Worm (Caenorhabditis elegans) whole organism, early embryonic: ENCODE measurements around the gene C09H10.9.

Source experiments
- B0310.2 ChIP-seq: sonication (generic microtip); optimal IDR thresholded peaks from 2 replicates; lab custom pipeline; 2016; ENCODE audit warnings: mild to moderate bottlenecking, missing genetic modification characterization, missing compliant biosample characterization
- F13C5.2 ChIP-seq: sonication (generic microtip); optimal IDR thresholded peaks from 2 replicates; lab custom pipeline; 2017; ENCODE audit warnings: mild to moderate bottlenecking, missing genetic modification characterization, inconsistent platforms, missing compliant biosample characterization
- aly-1 ChIP-seq: sonication (generic microtip); optimal IDR thresholded peaks from 2 replicates; lab custom pipeline; 2016; ENCODE audit warnings: missing genetic modification characterization, missing compliant biosample characterization
- ama-1 ChIP-seq: fragments of 150-350 bp; optimal IDR thresholded peaks from 2 replicates; lab custom pipeline; 2014
- ceh-13 ChIP-seq: fragments of 200-800 bp; sonication (Bioruptor generic); optimal IDR thresholded peaks from 2 replicates; lab custom pipeline; 2018; ENCODE audit warnings: mild to moderate bottlenecking, missing genetic modification characterization, missing compliant biosample characterization
- ceh-36 ChIP-seq: sonication (generic microtip); optimal IDR thresholded peaks from 2 replicates; lab custom pipeline; 2016; ENCODE audit warnings: missing genetic modification characterization, inconsistent platforms, missing compliant biosample characterization
- ets-7 ChIP-seq: sonication (generic microtip); optimal IDR thresholded peaks from 2 replicates; lab custom pipeline; 2016; ENCODE audit warnings: missing genotype, missing genetic modification characterization, missing compliant biosample characterization
- hmbx-1 ChIP-seq: sonication (generic microtip); optimal IDR thresholded peaks from 2 replicates; lab custom pipeline; 2016; ENCODE audit warnings: mild to moderate bottlenecking, missing genetic modification characterization, missing compliant biosample characterization
- hnd-1 ChIP-seq: sonication (generic microtip); optimal IDR thresholded peaks from 2 replicates; lab custom pipeline; 2016; ENCODE audit warnings: missing genetic modification characterization, missing compliant biosample characterization
- scrt-1 ChIP-seq: fragments of 200-800 bp; sonication (Bioruptor generic); IDR thresholded peaks from 2 replicates; pipeline ENCODE4 v1.3.6; 2022; ENCODE audit warnings: missing genetic modification characterization, missing compliant biosample characterization
- sea-1 ChIP-seq: fragments of 200-800 bp; sonication (Bioruptor generic); conservative IDR thresholded peaks from 2 replicates; pipeline ENCODE4 v1.3.6; 2022; ENCODE audit warnings: missing genetic modification characterization, missing compliant biosample characterization
- tbx-11 ChIP-seq: fragments of 200-800 bp; sonication (Bioruptor generic); IDR thresholded peaks from 2 replicates; pipeline ENCODE4 v1.3.6; 2022; ENCODE audit warnings: missing genetic modification characterization, missing compliant biosample characterization
- tbx-37 ChIP-seq: fragments of 200-800 bp; sonication (Bioruptor generic); conservative IDR thresholded peaks from 2 replicates; pipeline ENCODE4 v1.3.6; 2022; ENCODE audit warnings: missing genetic modification reagents, missing genetic modification characterization, missing compliant biosample characterization
- tra-4 ChIP-seq: sonication (generic microtip); optimal IDR thresholded peaks from 2 replicates; lab custom pipeline; 2017; ENCODE audit warnings: missing genetic modification characterization, missing compliant biosample characterization

ce11 chrII:11104162-11104561 lies at the start of gene C09H10.9:
- TF ChIP-seq tra-4 (tag; lab: Kevin White, UChicago) (no peak), tbx-37 (GFP tag; lab: Robert Waterston, UW) (no peak), ceh-13 (GFP tag; lab: Kevin White, UChicago) (no peak), ama-1 (no peak), tbx-11 (GFP tag; lab: Robert Waterston, UW) (no peak), hmbx-1 (tag; lab: Kevin White, UChicago) (no peak), B0310.2 (tag; lab: Kevin White, UChicago) (no peak), aly-1 (no peak), ets-7 (tag; lab: Kevin White, UChicago) (no peak), ceh-36 (tag; lab: Kevin White, UChicago) (no peak), scrt-1 (GFP tag; lab: Robert Waterston, UW) (no peak), sea-1 (GFP tag; lab: Robert Waterston, UW) (no peak), hnd-1 (tag; lab: Kevin White, UChicago) (no peak), F13C5.2 (tag; lab: Kevin White, UChicago) (no peak)
